Fruit fly (Drosophila melanogaster): ENCODE results near the gene CG43218.

- TF ChIP-seq psq (optimal IDR thresholded peaks at IDR 0.05) (no peak), pan (optimal IDR thresholded peaks at IDR 0.05) (no peak), usp (GFP tag; optimal IDR thresholded peaks at IDR 0.05) (no peak), CG8478 (optimal IDR thresholded peaks at IDR 0.05) (no peak), Dll (optimal IDR thresholded peaks at IDR 0.05) (no peak)
Measured at dm6 chr3L:21291055-21291454, 33.2 kb downstream of the CG43218 start.
